Worm (Caenorhabditis elegans): ENCODE results near the gene iffb-1.

DNA sequence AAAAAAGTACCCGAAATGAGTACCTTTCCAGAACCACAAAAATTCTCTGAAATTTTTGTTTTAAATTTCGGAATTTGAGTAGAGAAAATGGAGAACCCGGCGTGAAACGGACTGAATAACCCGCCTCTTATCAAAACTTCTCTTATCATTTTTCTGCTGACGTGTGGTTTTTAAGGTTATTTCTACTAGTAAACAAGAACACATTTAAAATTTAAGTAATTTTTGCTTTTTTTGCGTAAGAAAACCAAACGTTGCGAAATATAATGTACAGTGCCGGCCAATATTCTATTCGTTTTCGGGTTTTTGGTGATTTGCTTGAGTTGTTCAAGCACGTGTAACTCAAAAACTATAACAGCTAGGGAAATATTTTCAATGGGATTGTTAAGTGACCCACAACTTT lies 3.2 kb upstream of the iffb-1 start:
- TF ChIP-seq flt-1 (GFP tag; IDR thresholded peaks at IDR 0.05) (no peak), med-1 (GFP tag; optimal IDR thresholded peaks at IDR 0.05; ENCODE audit: insufficient read depth) (no peak), T22C8.4 (GFP tag; IDR thresholded peaks at IDR 0.05) (no peak), ztf-29 (GFP tag; IDR thresholded peaks at IDR 0.05) (no peak)
